Worm (Caenorhabditis elegans) whole organism, early embryonic: ENCODE measurements around the gene Y43F8C.13.
"Not testable (repeated sequence)": the region's sequence is repeated elsewhere in the genome, so short reads cannot be mapped to it uniquely, and the experiment has no call there.

ENCODE experiments used
- B0310.2 ChIP-seq: sonication (generic microtip); optimal IDR thresholded peaks from 2 replicates; lab custom pipeline; 2016; ENCODE audit warnings: mild to moderate bottlenecking, missing genetic modification characterization, missing compliant biosample characterization
- ama-1 ChIP-seq: fragments of 150-350 bp; optimal IDR thresholded peaks from 2 replicates; lab custom pipeline; 2014
- ceh-36 ChIP-seq: sonication (generic microtip); optimal IDR thresholded peaks from 2 replicates; lab custom pipeline; 2016; ENCODE audit warnings: missing genetic modification characterization, inconsistent platforms, missing compliant biosample characterization
- hmg-4 ChIP-seq: fragments of 200-800 bp; sonication (Bioruptor generic); optimal IDR thresholded peaks from 2 replicates; lab custom pipeline; 2018; ENCODE audit warnings: mild to moderate bottlenecking, missing genetic modification characterization, missing compliant biosample characterization
- pes-1 ChIP-seq: fragments of 200-800 bp; sonication (Bioruptor generic); IDR thresholded peaks from 2 replicates; pipeline ENCODE4 v1.3.6; 2022; ENCODE audit warnings: missing genetic modification reagents, missing genetic modification characterization, missing compliant biosample characterization
- scrt-1 ChIP-seq: fragments of 200-800 bp; sonication (Bioruptor generic); IDR thresholded peaks from 2 replicates; pipeline ENCODE4 v1.3.6; 2022; ENCODE audit warnings: missing genetic modification characterization, missing compliant biosample characterization
- sea-1 ChIP-seq: fragments of 200-800 bp; sonication (Bioruptor generic); conservative IDR thresholded peaks from 2 replicates; pipeline ENCODE4 v1.3.6; 2022; ENCODE audit warnings: missing genetic modification characterization, missing compliant biosample characterization

DNA sequence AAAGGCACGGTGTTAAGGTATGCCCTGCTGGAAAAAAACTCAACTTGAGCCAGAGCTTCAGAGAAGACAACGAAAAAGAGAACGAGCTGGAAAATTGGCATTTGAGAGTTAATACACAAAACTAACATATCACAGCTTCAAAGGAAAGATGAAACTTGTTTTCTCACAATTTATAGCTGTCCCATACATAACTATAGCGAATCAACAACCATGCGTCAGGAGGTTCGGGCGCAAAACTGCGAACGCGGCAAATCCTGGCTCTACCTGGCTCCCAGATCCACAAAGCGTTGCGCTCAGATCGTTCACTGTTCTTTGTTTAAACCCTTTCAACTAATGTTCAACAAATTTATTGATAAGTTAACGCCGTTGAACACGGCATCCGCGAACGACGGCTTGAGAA is 13.3 kb upstream of the Y43F8C.13 start, which contains the start of gene Y43F8C.15:
- not testable (repeated sequence) for TF ChIP-seq ceh-36; ama-1 (lab: Kevin White, UChicago); sea-1; pes-1; scrt-1 (GFP tag; lab: Robert Waterston, UW); B0310.2 (tag; lab: Kevin White, UChicago); hmg-4 (GFP tag; lab: Kevin White, UChicago)
